Worm (Caenorhabditis elegans) whole organism, L1 larva: ENCODE measurements around the gene C34C12.6.

Source experiments
- fkh-8 ChIP-seq: sonication (generic microtip); optimal IDR thresholded peaks from 2 replicates; lab custom pipeline; 2016; ENCODE audit warnings: mild to moderate bottlenecking, missing genetic modification characterization, missing compliant biosample characterization
- fos-1 ChIP-seq: fragments of 150-350 bp; optimal IDR thresholded peaks from 2 replicates; lab custom pipeline; 2014; ENCODE audit warnings: missing biosample characterization, missing genetic modification characterization
- isw-1 ChIP-seq: fragments of 200-800 bp; sonication (Bioruptor generic); IDR thresholded peaks from 2 replicates; pipeline ENCODE4 v1.3.6; 2022; ENCODE audit warnings: missing genetic modification characterization, missing compliant biosample characterization
- lin-35 ChIP-seq, 2 experiments: fragments of 150-350 bp; optimal IDR thresholded peaks; 2 replicates each; lab custom pipeline; 2014; ENCODE audit warnings: missing biosample characterization in 2 of 2, missing genetic modification characterization in 2 of 2, missing genetic modification reagents in 2 of 2
- lin-39 ChIP-seq: fragments of 150-350 bp; optimal IDR thresholded peaks from 2 replicates; lab custom pipeline; 2014; ENCODE audit warnings: missing biosample characterization, missing genetic modification reagents, missing genetic modification characterization
- skn-1 ChIP-seq: fragments of 150-350 bp; optimal IDR thresholded peaks from 2 replicates; lab custom pipeline; 2014; ENCODE audit warnings: missing biosample characterization, missing genetic modification characterization
- unc-130 ChIP-seq: fragments of 150-350 bp; optimal IDR thresholded peaks from 2 replicates; lab custom pipeline; 2017; ENCODE audit warnings: missing biosample characterization, missing genetic modification characterization, inconsistent platforms

ce11 chrIII:3452563-3453210, 29.7 kb upstream of the C34C12.6 start, which contains the start of the genes K01A11.3 and C34C12.12:
- TF ChIP-seq fos-1 (tag; lab: Kevin White, UChicago) (no peak), unc-130 (tag; lab: Kevin White, UChicago) (no peak), lin-39 (tag; lab: Kevin White, UChicago) (no peak), isw-1 (GFP tag; lab: Robert Waterston, UW) (no peak), lin-35 (GFP tag; optimal IDR thresholded peaks at IDR 0.05; lab: Kevin White, UChicago) (no peak), skn-1 (tag; lab: Kevin White, UChicago) (no peak), fkh-8 (tag; lab: Kevin White, UChicago) (no peak)
